Worm (Caenorhabditis elegans): ENCODE data around the gene str-40.

DNA sequence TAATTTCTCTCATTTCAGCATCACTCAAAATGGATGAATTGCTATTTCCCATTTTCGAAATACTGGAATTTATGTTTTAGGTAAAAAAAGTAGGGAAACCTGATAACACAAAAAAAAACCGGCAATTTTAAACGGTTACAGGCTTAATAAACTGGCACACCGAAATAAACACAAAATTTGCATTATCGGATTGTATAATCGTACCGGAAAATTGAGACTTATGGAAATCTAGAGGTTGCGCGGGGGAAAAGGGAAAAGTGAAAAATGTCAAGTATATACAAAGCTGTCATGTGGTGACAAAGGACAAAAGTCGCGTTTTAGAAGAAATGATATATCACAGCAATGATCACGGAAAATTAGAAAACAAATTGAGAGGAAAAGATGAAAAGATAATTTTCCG lies 29.7 kb downstream of the str-40 start, which contains the start of gene chpf-2:
- no peak for TF ChIP-seq pag-3 (tag; optimal IDR thresholded peaks at IDR 0.05; ENCODE audit: borderline replicate concordance, insufficient read depth)
- no peak for TF ChIP-seq aly-2 (tag; optimal IDR thresholded peaks at IDR 0.05)
- TF ChIP-seq alr-1 (tag; optimal IDR thresholded peaks at IDR 0.05; ENCODE audit: borderline replicate concordance), result no peak
- no peak for TF ChIP-seq ama-1 (optimal IDR thresholded peaks at IDR 0.05)
- TF ChIP-seq nhr-237 (tag; optimal IDR thresholded peaks at IDR 0.05), result no peak
- TF ChIP-seq sptf-1 (tag; optimal IDR thresholded peaks at IDR 0.05), result no peak
- no peak for TF ChIP-seq nhr-76 (tag; optimal IDR thresholded peaks at IDR 0.05)
- no peak for TF ChIP-seq nhr-77 (tag; optimal IDR thresholded peaks at IDR 0.05)
- TF ChIP-seq pqm-1 (tag; optimal IDR thresholded peaks at IDR 0.05), result no peak
- no peak for TF ChIP-seq snpc-4 (tag; optimal IDR thresholded peaks at IDR 0.05)

Data from whole organism, L1 larva.